Fruit fly (Drosophila melanogaster) whole organism, prepupa: Measurements from ENCODE around the gene CG14642.

Source experiments
- CG32006 ChIP-seq: fragments of 200-800 bp; sonication (Bioruptor generic); optimal IDR thresholded peaks from 3 replicates; lab custom pipeline; 2017; ENCODE audit warnings: missing biosample characterization, mild to moderate bottlenecking, missing genetic modification characterization
- net ChIP-seq: fragments of 200-800 bp; sonication (Bioruptor generic); optimal IDR thresholded peaks from 3 replicates; lab custom pipeline; 2016; ENCODE audit warnings: missing biosample characterization, missing genetic modification characterization
- svp ChIP-seq: fragments of 200-800 bp; sonication (Bioruptor generic); peaks from one replicate; lab custom pipeline; 2016; ENCODE audit warnings: missing biosample characterization, missing genetic modification characterization

- no peak for TF ChIP-seq net (GFP tag; lab: Kevin White, UChicago)
- TF ChIP-seq svp: no peak
- no peak for TF ChIP-seq CG32006
These were observed 8.7 kb upstream of the CG14642 start, which contains the start of gene TwdlG for dm6 chr3R:4251241-4251640.
